Worm (Caenorhabditis elegans): ENCODE data around the gene T23F11.6.
A peak's percentile ranks its signal among the peaks of the same experiment; 100 is the strongest.

The T23F11.6 gene

ce11 chrIII:4665272-4665671 is 17.6 kb upstream of the T23F11.6 start, which contains the start of gene T23F11.4:
Gene T23F11.4 (minus strand): TSS chrIII:4665372.
- TF ChIP-seq syd-9 (tag; optimal IDR thresholded peaks at IDR 0.05): no peak
- TF ChIP-seq hlh-6 (tag; optimal IDR thresholded peaks at IDR 0.05): no peak
- no peak for TF ChIP-seq hlh-13 (GFP tag; optimal IDR thresholded peaks at IDR 0.05)
- no peak for TF ChIP-seq ceh-30 (tag; optimal IDR thresholded peaks at IDR 0.05)
- no peak for TF ChIP-seq ama-1 (optimal IDR thresholded peaks at IDR 0.05)
- TF ChIP-seq madf-2 (tag; optimal IDR thresholded peaks at IDR 0.05): no peak
- no peak for TF ChIP-seq che-1 (tag; optimal IDR thresholded peaks at IDR 0.05)
- TF ChIP-seq hlh-30 (tag; optimal IDR thresholded peaks at IDR 0.05; ENCODE audit: insufficient read depth): no peak
- no peak for TF ChIP-seq ttx-3 (tag; optimal IDR thresholded peaks at IDR 0.05)

DNA sequence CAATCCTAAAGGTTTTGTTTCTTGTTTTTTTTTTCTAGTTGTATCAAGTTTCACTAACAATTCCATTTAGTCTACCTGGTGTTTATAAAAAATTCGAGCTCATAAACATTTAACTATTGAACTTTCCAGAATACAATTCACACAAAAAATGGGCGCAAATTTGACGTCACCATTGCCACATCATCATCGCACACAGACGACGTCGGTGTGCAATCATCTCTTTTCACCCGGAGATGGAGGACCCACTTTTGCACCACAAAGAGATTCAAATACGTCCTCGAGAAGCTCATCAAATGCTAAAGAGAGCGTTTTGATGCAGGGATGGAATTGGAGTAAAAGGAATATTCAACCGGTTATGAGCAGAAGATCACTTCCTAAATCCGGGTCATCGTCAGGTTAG is 11.7 kb upstream of the T23F11.6 start:
- TF ChIP-seq gmeb-2 (tag; optimal IDR thresholded peaks at IDR 0.05) (no peak), ttx-3 (tag; optimal IDR thresholded peaks at IDR 0.05) (no peak), odd-2 (tag; optimal IDR thresholded peaks at IDR 0.05) (no peak), ref-2 (tag; optimal IDR thresholded peaks at IDR 0.05) (no peak), K09A11.1 (tag; optimal IDR thresholded peaks at IDR 0.05; ENCODE audit: insufficient read depth) (no peak), ceh-18 (tag; optimal IDR thresholded peaks at IDR 0.05) (no peak), rnt-1 (tag; optimal IDR thresholded peaks at IDR 0.05) (no peak), nhr-232 (tag; optimal IDR thresholded peaks at IDR 0.05) (no peak)

ce11 chrIII:4658384-4658844 is 10.7 kb upstream of the T23F11.6 start, which contains the start of gene cdka-1:
Gene cdka-1 (plus strand): TSS chrIII:4658794.
- TF ChIP-seq ceh-2 (tag; optimal IDR thresholded peaks at IDR 0.05) (no peak), C38D4.7 (GFP tag; optimal IDR thresholded peaks at IDR 0.05) (no peak), ceh-19 (GFP tag; optimal IDR thresholded peaks at IDR 0.05) (no peak), ceh-14 (tag; optimal IDR thresholded peaks at IDR 0.05) (no peak), F13H6.1 (tag; optimal IDR thresholded peaks at IDR 0.05) (no peak), pha-2 (tag; optimal IDR thresholded peaks at IDR 0.05) (no peak), ceh-6 (GFP tag; optimal IDR thresholded peaks at IDR 0.05) (no peak), unc-3 (GFP tag; conservative IDR thresholded peaks at IDR 0.05) (no peak), unc-3 (tag; optimal IDR thresholded peaks at IDR 0.05) (no peak), sdc-2 (tag; optimal IDR thresholded peaks at IDR 0.05) (no peak), pax-1 (tag; optimal IDR thresholded peaks at IDR 0.05) (no peak), K09A11.1 (tag; optimal IDR thresholded peaks at IDR 0.05; ENCODE audit: insufficient read depth) (no peak)

DNA sequence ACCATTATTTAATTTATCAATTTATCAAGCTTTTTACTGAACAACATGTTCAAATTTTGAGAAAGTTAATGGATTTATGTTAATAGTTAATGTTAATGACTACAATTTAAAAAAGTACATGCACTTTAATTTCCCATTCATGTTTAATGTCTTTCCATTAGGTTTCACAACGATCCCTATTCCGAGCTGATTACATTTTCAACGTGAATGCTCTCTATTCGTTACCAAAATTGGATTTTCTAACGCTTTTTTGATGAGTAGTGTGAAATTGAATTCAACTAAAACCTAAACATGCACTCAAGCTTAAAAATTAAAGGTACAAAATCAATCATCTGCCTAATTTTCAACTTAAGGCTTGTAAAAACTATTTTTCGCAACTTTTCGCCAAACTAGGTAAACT is 9.7 kb upstream of the T23F11.6 start:
- TF ChIP-seq unc-42 (tag; optimal IDR thresholded peaks at IDR 0.05) (peak; percentile 56), tbx-7 (tag; optimal IDR thresholded peaks at IDR 0.05) (no peak)

- peak; percentile 79 for TF ChIP-seq ceh-48 (tag; optimal IDR thresholded peaks at IDR 0.05)
- TF ChIP-seq hlh-15 (tag; optimal IDR thresholded peaks at IDR 0.05): no peak
- no peak for TF ChIP-seq ceh-14 (tag; optimal IDR thresholded peaks at IDR 0.05)
- peak; percentile 79 for TF ChIP-seq ceh-31 (tag; optimal IDR thresholded peaks at IDR 0.05)
- TF ChIP-seq sox-4 (tag; optimal IDR thresholded peaks at IDR 0.05): no peak
- peak; percentile 20 for TF ChIP-seq nfya-1 (tag; optimal IDR thresholded peaks at IDR 0.05)
- TF ChIP-seq lim-6 (tag; optimal IDR thresholded peaks at IDR 0.05): peak; percentile 9
- peak; percentile 66 for TF ChIP-seq unc-42 (tag; optimal IDR thresholded peaks at IDR 0.05)
These were observed 8.7 kb upstream of the T23F11.6 start for ce11 chrIII:4656415-4656814.
